Worm (Caenorhabditis elegans): ENCODE data around the gene Y39A1A.9.

- TF ChIP-seq him-1 (tag; optimal IDR thresholded peaks at IDR 0.05) (no peak), W03F9.2 (tag; optimal IDR thresholded peaks at IDR 0.05) (no peak), dao-5 (tag; optimal IDR thresholded peaks at IDR 0.05) (no peak)
Measured at ce11 chrIII:10654718-10655117, 21.4 kb upstream of the Y39A1A.9 start, which contains the start of gene cnt-2.

All from whole organism, L4/young adult.